Fruit fly (Drosophila melanogaster): ENCODE data around the gene mei-217.

Gene mei-217

dm6 chrX:17159819-17160218, 17.0 kb upstream of the mei-217 start, which contains the start of gene baz (continued):
- TF ChIP-seq CG3281 (GFP tag; optimal IDR thresholded peaks at IDR 0.05) (no peak), CG12391 (tag; optimal IDR thresholded peaks at IDR 0.05) (peak; percentile 15), lilli (GFP tag; optimal IDR thresholded peaks at IDR 0.05) (no peak), Dbx (GFP tag; IDR thresholded peaks at IDR 0.05) (no peak), NFAT (GFP tag; IDR thresholded peaks at IDR 0.05) (no peak), Lim3 (GFP tag; IDR thresholded peaks at IDR 0.05) (no peak), CG9609 (GFP tag; optimal IDR thresholded peaks at IDR 0.05) (no peak), Xrp1 (GFP tag; IDR thresholded peaks at IDR 0.05) (no peak), mam (GFP tag; optimal IDR thresholded peaks at IDR 0.05) (no peak), CG17328 (GFP tag; IDR thresholded peaks at IDR 0.05) (no peak), CG18476 (GFP tag; optimal IDR thresholded peaks at IDR 0.05) (no peak), en (GFP tag; optimal IDR thresholded peaks at IDR 0.05) (no peak), toy (GFP tag; IDR thresholded peaks at IDR 0.05) (no peak), zfh1 (GFP tag; IDR thresholded peaks at IDR 0.05) (no peak), ind (GFP tag; optimal IDR thresholded peaks at IDR 0.05) (no peak), sr (GFP tag; IDR thresholded peaks at IDR 0.05) (no peak), fd3F (GFP tag; optimal IDR thresholded peaks at IDR 0.05) (no peak), CG7556 (GFP tag; optimal IDR thresholded peaks at IDR 0.05) (no peak), rib (GFP tag; IDR thresholded peaks at IDR 0.05) (no peak), CG8359 (GFP tag; optimal IDR thresholded peaks at IDR 0.05; ENCODE audit: borderline replicate concordance) (no peak), jigr1 (GFP tag; IDR thresholded peaks at IDR 0.05) (no peak), Atf6 (GFP tag; IDR thresholded peaks at IDR 0.05) (no peak), CG15514 (GFP tag; optimal IDR thresholded peaks at IDR 0.05) (peak; percentile 88), Mrtf (GFP tag; IDR thresholded peaks at IDR 0.05) (no peak), abd-A (tag; optimal IDR thresholded peaks at IDR 0.05) (no peak), CHES-1-like (GFP tag; optimal IDR thresholded peaks at IDR 0.05) (peak; percentile 22), B-H1 (GFP tag; IDR thresholded peaks at IDR 0.05) (no peak), grau (tag; optimal IDR thresholded peaks at IDR 0.05) (no peak), jing (GFP tag; optimal IDR thresholded peaks at IDR 0.05) (no peak), cas (GFP tag; IDR thresholded peaks at IDR 0.05) (no peak), CG3838 (GFP tag; optimal IDR thresholded peaks at IDR 0.05) (no peak), Med (GFP tag) (peak; percentile 66), emc (GFP tag; optimal IDR thresholded peaks at IDR 0.05) (no peak), CG1602 (GFP tag; optimal IDR thresholded peaks at IDR 0.05) (no peak), CG7372 (GFP tag; IDR thresholded peaks at IDR 0.05) (no peak), CG7987 (GFP tag; optimal IDR thresholded peaks at IDR 0.05) (peak; percentile 19), ewg (GFP tag; optimal IDR thresholded peaks at IDR 0.05) (no peak), CG12942 (GFP tag; optimal IDR thresholded peaks at IDR 0.05) (no peak), aop (GFP tag; IDR thresholded peaks at IDR 0.05) (no peak), CG10366 (GFP tag; IDR thresholded peaks at IDR 0.05) (no peak), slou (GFP tag; optimal IDR thresholded peaks at IDR 0.05) (no peak), Dll (GFP tag; IDR thresholded peaks at IDR 0.05; ENCODE audit: partially characterized antibody) (peak; percentile 81), MESR4 (GFP tag; optimal IDR thresholded peaks at IDR 0.05) (peak; percentile 36), gem (tag; optimal IDR thresholded peaks at IDR 0.05) (no peak), ci (GFP tag; IDR thresholded peaks at IDR 0.05) (peak; percentile 60; the same call in 2 of the 3 replicates), Ptx1 (GFP tag; IDR thresholded peaks at IDR 0.05) (no peak), wek (GFP tag; optimal IDR thresholded peaks at IDR 0.05) (no peak), mirr (GFP tag; optimal IDR thresholded peaks at IDR 0.05) (no peak), CG34224 (GFP tag; IDR thresholded peaks at IDR 0.05; ENCODE audit: partially characterized antibody) (peak; percentile 81), HmgZ (tag; optimal IDR thresholded peaks at IDR 0.05) (peak; percentile 49), sc (optimal IDR thresholded peaks at IDR 0.05) (no peak), sc (GFP tag; optimal IDR thresholded peaks at IDR 0.05) (no peak), CTCF (GFP tag; optimal IDR thresholded peaks at IDR 0.05) (peak; percentile 51), sqz (GFP tag; optimal IDR thresholded peaks at IDR 0.05) (peak; percentile 61)
